Fruit fly (Drosophila melanogaster): Measurements from ENCODE around the gene ush.

The ush gene

dm6 chr2L:516032-516993 lies 40.3 kb downstream of the ush start (continued):
- TF ChIP-seq run (tag; optimal IDR thresholded peaks at IDR 0.05), result peak; percentile 33
- TF ChIP-seq CoRest (tag; optimal IDR thresholded peaks at IDR 0.05), result peak; percentile 74
- no peak for TF ChIP-seq vnd (GFP tag; IDR thresholded peaks at IDR 0.05; ENCODE audit: partially characterized antibody)
- no peak for TF ChIP-seq corto (GFP tag; optimal IDR thresholded peaks at IDR 0.05)
- peak; percentile 65 for TF ChIP-seq CG8359 (GFP tag; optimal IDR thresholded peaks at IDR 0.05; ENCODE audit: borderline replicate concordance)
- peak; percentile 50 for TF ChIP-seq CG12155 (GFP tag; optimal IDR thresholded peaks at IDR 0.05)
- peak; percentile 37 for TF ChIP-seq da (GFP tag; optimal IDR thresholded peaks at IDR 0.05)
- peak; percentile 73 for TF ChIP-seq scrt (GFP tag; optimal IDR thresholded peaks at IDR 0.05)
- TF ChIP-seq CG17359 (tag; optimal IDR thresholded peaks at IDR 0.05), result peak; percentile 89
- TF ChIP-seq chm (GFP tag; IDR thresholded peaks at IDR 0.05), result no peak; the same call in 1 of the 2 replicates
- peak; percentile 77 for TF ChIP-seq lmd (GFP tag; IDR thresholded peaks at IDR 0.05)
- no peak for TF ChIP-seq btn (GFP tag; optimal IDR thresholded peaks at IDR 0.05)
- peak; percentile 59; the same call in 1 of the 3 replicates for TF ChIP-seq Optix (GFP tag; IDR thresholded peaks at IDR 0.05)
- peak; percentile 59 for TF ChIP-seq Side (GFP tag; optimal IDR thresholded peaks at IDR 0.05)
- peak; percentile 64 for TF ChIP-seq B-H1 (GFP tag; IDR thresholded peaks at IDR 0.05)
- TF ChIP-seq CG6654 (GFP tag; optimal IDR thresholded peaks at IDR 0.05), result peak; percentile 55
- peak; percentile 18 for TF ChIP-seq Dip3 (GFP tag; optimal IDR thresholded peaks at IDR 0.05)
- TF ChIP-seq NK7.1 (GFP tag; optimal IDR thresholded peaks at IDR 0.05), result no peak
- TF ChIP-seq CG8290 (GFP tag; optimal IDR thresholded peaks at IDR 0.05), result no peak
- TF ChIP-seq CG8290 (tag; optimal IDR thresholded peaks at IDR 0.05), result peak in 1 of 2 experiments; percentile 69
- peak; percentile 74 for TF ChIP-seq Hmr (GFP tag; optimal IDR thresholded peaks at IDR 0.05)
- peak; percentile 63; the same call in 1 of the 2 replicates for TF ChIP-seq sim (GFP tag; IDR thresholded peaks at IDR 0.05)
- no peak for TF ChIP-seq Poxn (GFP tag; IDR thresholded peaks at IDR 0.05)
- TF ChIP-seq hkb (optimal IDR thresholded peaks at IDR 0.05), result no peak
- peak; percentile 84 for TF ChIP-seq hkb (GFP tag; IDR thresholded peaks at IDR 0.05)
- peak; percentile 37 for TF ChIP-seq jumu (GFP tag; optimal IDR thresholded peaks at IDR 0.05)
- TF ChIP-seq CG1233 (GFP tag; optimal IDR thresholded peaks at IDR 0.05), result peak; percentile 71
- peak; percentile 59 for TF ChIP-seq CG8944 (GFP tag; optimal IDR thresholded peaks at IDR 0.05)
- no peak for TF ChIP-seq CG10565 (GFP tag; optimal IDR thresholded peaks at IDR 0.05)
- no peak for TF ChIP-seq CG3995 (GFP tag; optimal IDR thresholded peaks at IDR 0.05)
- peak; percentile 55 for TF ChIP-seq NfI (GFP tag; optimal IDR thresholded peaks at IDR 0.05)
- peak; percentile 72 to 80 for TF ChIP-seq chif (GFP tag; optimal IDR thresholded peaks at IDR 0.05)
- peak; percentile 52 for TF ChIP-seq onecut (GFP tag; IDR thresholded peaks at IDR 0.05)
- TF ChIP-seq gcm (GFP tag; optimal IDR thresholded peaks at IDR 0.05), result peak; percentile 71
- peak; percentile 75 for TF ChIP-seq CG13424 (tag; optimal IDR thresholded peaks at IDR 0.05)
- TF ChIP-seq tup (GFP tag; optimal IDR thresholded peaks at IDR 0.05), result peak; percentile 19
- no peak for TF ChIP-seq br (optimal IDR thresholded peaks at IDR 0.05)
- TF ChIP-seq cato (GFP tag; optimal IDR thresholded peaks at IDR 0.05; ENCODE audit: borderline replicate concordance), result peak; percentile 58
- TF ChIP-seq B-H2 (GFP tag; optimal IDR thresholded peaks at IDR 0.05), result no peak
- TF ChIP-seq CG17186 (GFP tag; optimal IDR thresholded peaks at IDR 0.05), result peak; percentile 48
- TF ChIP-seq Ptx1 (GFP tag; IDR thresholded peaks at IDR 0.05), result peak; percentile 81
- no peak for TF ChIP-seq CG7745 (tag; optimal IDR thresholded peaks at IDR 0.05)
- TF ChIP-seq HmgD (GFP tag; optimal IDR thresholded peaks at IDR 0.05), result peak; percentile 12
- no peak for TF ChIP-seq CG4328 (GFP tag; optimal IDR thresholded peaks at IDR 0.05)
- peak; percentile 32 for TF ChIP-seq Ravus (GFP tag; IDR thresholded peaks at IDR 0.05)
- no peak for TF ChIP-seq dm (GFP tag; optimal IDR thresholded peaks at IDR 0.05)
- TF ChIP-seq sd (tag; optimal IDR thresholded peaks at IDR 0.05), result no peak
- TF ChIP-seq chn (GFP tag; optimal IDR thresholded peaks at IDR 0.05), result peak; percentile 80
- TF ChIP-seq CG1024 (GFP tag; IDR thresholded peaks at IDR 0.05), result no peak; the same call in 1 of the 2 replicates
- peak; percentile 78 for TF ChIP-seq CG4730 (GFP tag; IDR thresholded peaks at IDR 0.05)

All from whole organism, embryonic.